Worm (Caenorhabditis elegans): ENCODE results near the gene srt-39.

The srt-39 gene

DNA sequence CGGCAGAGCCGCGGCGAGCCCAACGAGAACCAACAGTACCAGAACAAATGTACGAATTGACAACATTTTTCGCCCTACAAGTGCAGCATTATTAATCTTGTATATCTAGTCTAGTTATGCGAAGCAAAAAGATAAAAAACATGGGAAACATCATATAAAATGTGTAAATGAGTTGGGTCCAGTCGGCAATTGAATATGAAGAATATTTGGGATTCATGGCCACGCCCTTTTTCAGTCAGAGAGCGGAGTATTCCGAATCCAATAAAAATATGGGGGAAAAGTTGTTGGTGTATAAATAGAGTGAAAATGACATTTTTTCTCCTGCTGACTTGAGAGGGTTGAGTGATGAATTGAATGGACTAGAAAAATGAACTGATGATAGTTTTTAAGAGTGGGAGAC lies 21.5 kb downstream of the srt-39 start, which contains the start of gene nlp-46:
nlp-46 (minus strand) TSS at position 101 of the 400 bp plus-strand sequence.
- TF ChIP-seq ama-1 (optimal IDR thresholded peaks at IDR 0.05) (no peak), pax-1 (tag; optimal IDR thresholded peaks at IDR 0.05) (no peak), madf-2 (tag; optimal IDR thresholded peaks at IDR 0.05) (no peak), sdc-2 (tag; optimal IDR thresholded peaks at IDR 0.05) (no peak), syd-9 (tag; optimal IDR thresholded peaks at IDR 0.05) (no peak), ceh-48 (tag; optimal IDR thresholded peaks at IDR 0.05) (no peak), F13H6.1 (tag; optimal IDR thresholded peaks at IDR 0.05) (no peak), ahr-1 (tag; optimal IDR thresholded peaks at IDR 0.05) (no peak), pqm-1 (tag; optimal IDR thresholded peaks at IDR 0.05) (no peak), ets-4 (tag; optimal IDR thresholded peaks at IDR 0.05) (no peak), fax-1 (tag; optimal IDR thresholded peaks at IDR 0.05) (no peak), ceh-19 (GFP tag; optimal IDR thresholded peaks at IDR 0.05) (no peak), ztf-16 (tag; optimal IDR thresholded peaks at IDR 0.05) (no peak), ceh-24 (tag; optimal IDR thresholded peaks at IDR 0.05) (no peak), mec-3 (tag; optimal IDR thresholded peaks at IDR 0.05; ENCODE audit: borderline replicate concordance) (no peak), odd-2 (tag; optimal IDR thresholded peaks at IDR 0.05) (no peak), gmeb-2 (tag; optimal IDR thresholded peaks at IDR 0.05) (no peak)

DNA sequence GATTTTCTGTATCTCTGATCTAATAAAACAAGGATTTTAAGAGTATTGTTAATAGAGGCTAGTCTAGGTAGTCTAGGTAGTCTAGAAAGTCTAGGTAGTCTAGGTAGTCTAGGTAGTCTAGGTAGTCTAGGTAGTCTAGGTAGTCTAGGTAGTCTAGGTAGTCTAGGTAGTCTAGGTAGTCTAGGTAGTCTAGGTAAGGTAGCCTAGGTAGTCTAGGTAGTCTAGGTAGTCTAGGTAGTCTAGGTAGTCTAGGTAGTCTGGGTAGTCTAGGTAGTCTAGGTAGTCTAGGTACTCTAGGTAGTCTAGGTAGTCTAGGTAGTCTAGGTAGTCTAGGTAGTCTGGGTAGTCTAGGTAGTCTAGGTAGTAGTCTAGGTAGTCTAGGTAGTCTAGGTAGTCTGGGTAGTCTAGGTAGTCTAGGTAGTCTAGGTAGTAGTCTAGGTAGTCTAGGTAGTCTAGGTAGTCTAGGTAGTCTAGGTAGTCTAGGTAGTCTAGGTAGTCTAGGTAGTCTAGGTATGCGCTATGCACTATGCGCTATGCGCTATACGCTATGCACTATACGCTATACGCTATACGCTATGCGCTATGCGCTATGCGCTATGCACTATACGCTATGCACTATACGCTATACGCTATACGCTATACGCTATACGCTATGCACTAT lies 25.4 kb downstream of the srt-39 start:
- TF ChIP-seq ceh-48 (tag; optimal IDR thresholded peaks at IDR 0.05), result peak; percentile 38
- TF ChIP-seq pag-3 (tag; optimal IDR thresholded peaks at IDR 0.05; ENCODE audit: borderline replicate concordance), result peak; percentile 87
- peak; percentile 92 for TF ChIP-seq hlh-6 (tag; optimal IDR thresholded peaks at IDR 0.05)
- TF ChIP-seq ceh-9 (tag; optimal IDR thresholded peaks at IDR 0.05), result peak; percentile 35
- TF ChIP-seq che-1 (tag; optimal IDR thresholded peaks at IDR 0.05), result peak; percentile 68
- TF ChIP-seq sox-4 (tag; optimal IDR thresholded peaks at IDR 0.05), result peak; percentile 77
- peak; percentile 64 for TF ChIP-seq T23F11.4 (GFP tag; optimal IDR thresholded peaks at IDR 0.05)
- peak; percentile 13 for TF ChIP-seq ceh-34 (tag; optimal IDR thresholded peaks at IDR 0.05)
- peak; percentile 42 for TF ChIP-seq K02D7.2 (tag; optimal IDR thresholded peaks at IDR 0.05)
- TF ChIP-seq fax-1 (tag; optimal IDR thresholded peaks at IDR 0.05), result peak; percentile 38
- peak; percentile 50 for TF ChIP-seq sdc-2 (tag; optimal IDR thresholded peaks at IDR 0.05)
- TF ChIP-seq unc-42 (tag; optimal IDR thresholded peaks at IDR 0.05), result peak; percentile 68
- peak; percentile 49 for TF ChIP-seq Y22D7AL.16 (tag; optimal IDR thresholded peaks at IDR 0.05)
- peak; percentile 70 for TF ChIP-seq ceh-6 (GFP tag; optimal IDR thresholded peaks at IDR 0.05)
- TF ChIP-seq pqm-1 (tag; optimal IDR thresholded peaks at IDR 0.05), result peak; percentile 86
- peak; percentile 69 for TF ChIP-seq pat-9 (tag; optimal IDR thresholded peaks at IDR 0.05)
- peak; percentile 21 for TF ChIP-seq npax-4 (tag; optimal IDR thresholded peaks at IDR 0.05)
- TF ChIP-seq ceh-19 (GFP tag; optimal IDR thresholded peaks at IDR 0.05), result peak; percentile 47
- peak; percentile 80 for TF ChIP-seq C38D4.7 (GFP tag; optimal IDR thresholded peaks at IDR 0.05)
- TF ChIP-seq gmeb-2 (tag; optimal IDR thresholded peaks at IDR 0.05), result peak; percentile 60
- peak; percentile 28 for TF ChIP-seq zip-5 (tag; optimal IDR thresholded peaks at IDR 0.05)
- TF ChIP-seq elt-4 (tag; optimal IDR thresholded peaks at IDR 0.05), result peak; percentile 94
- TF ChIP-seq ceh-18 (tag; optimal IDR thresholded peaks at IDR 0.05), result peak; percentile 39
- peak; percentile 65 for TF ChIP-seq tbx-2 (tag; optimal IDR thresholded peaks at IDR 0.05)
- peak; percentile 63 for TF ChIP-seq syd-9 (tag; optimal IDR thresholded peaks at IDR 0.05)
- TF ChIP-seq C08G9.2 (tag; optimal IDR thresholded peaks at IDR 0.05), result peak; percentile 81
- peak; percentile 34 for TF ChIP-seq F13H6.1 (tag; optimal IDR thresholded peaks at IDR 0.05)
- peak; percentile 89 for TF ChIP-seq ref-2 (tag; optimal IDR thresholded peaks at IDR 0.05)
- TF ChIP-seq dmd-4 (tag; optimal IDR thresholded peaks at IDR 0.05; ENCODE audit: borderline replicate concordance), result peak; percentile 84
- peak; percentile 82 for TF ChIP-seq madf-2 (tag; optimal IDR thresholded peaks at IDR 0.05)
- peak; percentile 79 for TF ChIP-seq hlh-13 (GFP tag; optimal IDR thresholded peaks at IDR 0.05)
- peak; percentile 89 for TF ChIP-seq fkh-6 (tag; optimal IDR thresholded peaks at IDR 0.05)
- peak; percentile 99 for TF ChIP-seq mec-3 (tag; optimal IDR thresholded peaks at IDR 0.05; ENCODE audit: borderline replicate concordance)
- TF ChIP-seq lin-11 (tag; optimal IDR thresholded peaks at IDR 0.05), result peak; percentile 61
- peak; percentile 7 for TF ChIP-seq ceh-31 (tag; optimal IDR thresholded peaks at IDR 0.05)
